Worm (Caenorhabditis elegans): ENCODE data around the gene lon-3.

lon-3 gene

DNA sequence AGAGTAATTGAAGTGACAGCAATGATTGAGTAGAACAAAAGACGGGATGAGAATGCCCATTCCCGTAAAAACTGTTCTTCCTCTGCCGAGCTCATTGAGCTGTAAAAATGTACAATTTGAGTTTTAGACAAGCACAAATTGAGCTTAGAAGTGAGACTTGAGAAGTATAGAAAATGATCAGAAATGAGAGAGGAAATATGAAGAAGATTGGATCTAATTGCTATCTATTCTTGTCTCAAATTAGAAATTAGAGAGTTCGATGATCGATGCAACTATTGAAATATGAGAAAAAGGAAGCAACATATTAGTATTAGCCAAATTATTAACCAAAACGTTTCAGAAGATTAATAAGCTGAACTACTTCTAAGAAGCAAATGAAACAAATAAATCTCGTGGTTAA, 28.3 kb downstream of the lon-3 start, which contains the start of gene ZK863.1:
ZK863.1 (minus strand) TSS at position 101 of the 400 bp plus-strand sequence.
- TF ChIP-seq hlh-1 (tag; optimal IDR thresholded peaks at IDR 0.05) (no peak), drap-1 (GFP tag; optimal IDR thresholded peaks at IDR 0.05) (no peak), unc-62 (GFP tag; optimal IDR thresholded peaks at IDR 0.05) (no peak), cnd-1 (tag; optimal IDR thresholded peaks at IDR 0.05) (no peak), nhr-76 (tag; optimal IDR thresholded peaks at IDR 0.05) (no peak), mab-5 (tag; optimal IDR thresholded peaks at IDR 0.05) (no peak), zip-8 (tag; optimal IDR thresholded peaks at IDR 0.05) (no peak), nhr-28 (tag; optimal IDR thresholded peaks at IDR 0.05) (no peak), ces-1 (GFP tag; optimal IDR thresholded peaks at IDR 0.05) (no peak), ham-2 (GFP tag; optimal IDR thresholded peaks at IDR 0.05) (no peak), M03D4.4 (tag; optimal IDR thresholded peaks at IDR 0.05) (no peak), nhr-12 (tag; optimal IDR thresholded peaks at IDR 0.05) (no peak), nhr-2 (tag; optimal IDR thresholded peaks at IDR 0.05) (no peak), sptf-1 (tag; optimal IDR thresholded peaks at IDR 0.05) (no peak), blmp-1 (tag; optimal IDR thresholded peaks at IDR 0.05) (no peak), pha-4 (tag; optimal IDR thresholded peaks at IDR 0.05) (no peak), flh-1 (GFP tag; optimal IDR thresholded peaks at IDR 0.05) (no peak), unc-120 (tag; optimal IDR thresholded peaks at IDR 0.05; ENCODE audit: poor library complexity, severe bottlenecking) (no peak), ceh-83 (GFP tag; optimal IDR thresholded peaks at IDR 0.05) (no peak), sem-2 (GFP tag; optimal IDR thresholded peaks at IDR 0.05) (no peak)

DNA sequence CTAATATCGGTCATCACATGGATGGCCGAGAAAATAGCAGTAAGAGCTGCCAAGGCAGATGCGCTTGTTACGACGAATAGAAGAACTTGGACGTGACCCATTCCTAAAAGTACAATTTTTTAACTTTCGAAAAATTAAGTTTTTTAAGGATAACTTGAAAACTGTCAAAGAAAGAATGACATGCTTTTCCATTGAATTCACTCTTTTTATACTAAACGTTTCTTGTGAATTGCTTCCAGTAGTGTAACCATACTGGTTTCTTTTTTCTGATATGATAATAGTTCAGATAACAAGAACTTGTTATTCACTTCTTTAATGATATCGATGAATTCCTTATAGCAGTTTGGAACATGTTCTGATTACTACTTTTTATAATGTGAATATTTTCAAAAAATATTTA, 30.8 kb downstream of the lon-3 start, which contains the start of gene col-37:
col-37 (minus strand) TSS at position 101 of the 400 bp plus-strand sequence.
- TF ChIP-seq unc-62 (GFP tag; optimal IDR thresholded peaks at IDR 0.05) (no peak), nhr-2 (tag; optimal IDR thresholded peaks at IDR 0.05) (no peak), sptf-1 (tag; optimal IDR thresholded peaks at IDR 0.05) (no peak), blmp-1 (tag; optimal IDR thresholded peaks at IDR 0.05) (no peak), ceh-43 (GFP tag; optimal IDR thresholded peaks at IDR 0.05) (no peak), drap-1 (GFP tag; optimal IDR thresholded peaks at IDR 0.05) (no peak), sem-2 (GFP tag; optimal IDR thresholded peaks at IDR 0.05) (no peak), ceh-83 (GFP tag; optimal IDR thresholded peaks at IDR 0.05) (no peak), mls-2 (tag; optimal IDR thresholded peaks at IDR 0.05) (no peak), elt-1 (tag; optimal IDR thresholded peaks at IDR 0.05; ENCODE audit: borderline replicate concordance, insufficient read depth) (no peak), M03D4.4 (tag; optimal IDR thresholded peaks at IDR 0.05) (no peak), bed-3 (GFP tag; optimal IDR thresholded peaks at IDR 0.05) (no peak), nhr-12 (tag; optimal IDR thresholded peaks at IDR 0.05) (no peak), nhr-237 (tag; optimal IDR thresholded peaks at IDR 0.05) (no peak), unc-39 (tag; optimal IDR thresholded peaks at IDR 0.05) (no peak), zip-8 (tag; optimal IDR thresholded peaks at IDR 0.05) (no peak)

DNA sequence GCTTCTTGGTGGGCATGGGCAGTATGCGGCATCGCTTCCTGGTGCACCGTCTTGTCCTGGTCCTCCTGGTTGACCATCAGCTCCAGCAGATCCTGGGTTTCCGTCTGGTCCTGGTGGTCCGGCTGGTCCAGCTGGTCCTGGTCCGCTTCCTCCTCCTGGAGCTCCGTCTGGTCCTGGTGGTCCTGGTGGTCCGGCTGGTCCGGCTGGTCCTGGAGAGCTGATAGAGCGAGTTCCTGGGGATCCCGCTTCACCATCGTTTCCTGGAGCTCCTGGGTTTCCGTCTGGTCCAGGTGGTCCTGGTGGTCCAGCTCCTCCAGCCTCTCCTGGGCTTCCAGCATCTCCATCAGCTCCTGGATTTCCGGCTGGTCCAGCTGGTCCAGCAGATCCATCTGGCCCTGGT, 31.4 kb downstream of the lon-3 start:
- TF ChIP-seq zip-8 (tag; optimal IDR thresholded peaks at IDR 0.05) (no peak), M03D4.4 (tag; optimal IDR thresholded peaks at IDR 0.05) (no peak), sem-2 (GFP tag; optimal IDR thresholded peaks at IDR 0.05) (no peak), mls-2 (tag; optimal IDR thresholded peaks at IDR 0.05) (no peak)

DNA sequence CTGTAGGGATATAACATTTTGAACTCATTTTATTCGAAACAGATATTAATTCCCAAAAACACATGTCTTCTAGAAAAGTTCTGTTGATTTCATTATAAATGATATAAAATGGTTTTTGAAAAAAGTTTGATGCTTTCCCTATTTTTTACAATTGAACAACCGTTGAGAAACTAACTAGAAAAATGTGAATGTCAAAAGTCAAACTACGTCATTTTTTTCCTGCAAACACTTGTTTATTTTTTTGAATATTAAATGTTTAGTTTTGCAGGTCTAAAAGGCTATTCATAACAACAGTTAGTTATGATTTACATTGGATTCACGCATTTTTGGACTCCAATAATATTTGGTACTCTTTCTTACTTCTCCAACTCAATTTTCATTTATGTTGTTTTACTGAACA, 35.5 kb downstream of the lon-3 start, which contains the start of gene srj-4:
srj-4 (plus strand) TSS at position 301 of the 400 bp plus-strand sequence.
- TF ChIP-seq pha-4 (tag; optimal IDR thresholded peaks at IDR 0.05) = no peak

DNA sequence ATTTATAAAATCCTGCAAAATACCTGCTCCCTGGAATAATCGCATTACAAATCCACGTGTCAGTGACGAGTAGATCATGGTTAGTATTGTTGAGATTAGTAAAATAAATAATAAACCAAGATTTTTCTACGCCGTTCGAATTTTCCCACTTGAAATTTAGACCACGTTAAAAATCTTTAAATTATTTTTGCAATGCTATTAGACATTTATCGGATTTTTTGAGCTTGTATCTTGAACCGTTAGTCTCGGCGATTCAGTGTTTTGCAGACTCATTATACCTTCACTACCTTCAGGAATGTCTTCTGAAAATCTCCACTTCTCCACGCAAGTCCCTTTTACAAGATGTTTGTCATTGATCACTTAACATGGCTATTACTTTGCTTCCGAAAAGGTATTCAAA, 36.2 kb downstream of the lon-3 start, which contains the start of gene C27A7.5:
C27A7.5 (minus strand) TSS at position 101 of the 400 bp plus-strand sequence.
- TF ChIP-seq flh-1 (GFP tag; optimal IDR thresholded peaks at IDR 0.05) (no peak), zip-8 (tag; optimal IDR thresholded peaks at IDR 0.05) (no peak), blmp-1 (tag; optimal IDR thresholded peaks at IDR 0.05) (no peak), sptf-1 (tag; optimal IDR thresholded peaks at IDR 0.05) (no peak), lin-13 (tag; optimal IDR thresholded peaks at IDR 0.05) (no peak), ceh-43 (GFP tag; optimal IDR thresholded peaks at IDR 0.05) (no peak), bed-3 (GFP tag; optimal IDR thresholded peaks at IDR 0.05) (no peak)

DNA sequence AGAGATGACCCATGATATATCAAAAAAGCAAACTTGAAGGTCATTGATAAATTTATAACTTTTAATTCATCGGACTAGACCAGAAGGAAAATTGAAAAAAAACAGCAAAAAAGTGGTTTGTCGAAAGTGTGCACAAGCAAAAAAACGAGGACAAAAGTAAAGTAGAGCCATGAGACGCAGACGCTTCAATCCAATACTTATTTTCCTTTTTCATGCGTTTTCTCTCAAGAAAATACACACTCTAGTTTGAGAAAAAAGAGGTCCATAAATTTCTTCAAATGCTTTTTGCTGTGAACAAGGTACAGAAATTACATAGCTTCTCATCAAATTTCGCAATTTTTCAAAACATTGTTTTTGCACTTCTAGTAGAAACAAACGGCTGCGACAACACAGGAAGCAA, 37.3 kb downstream of the lon-3 start:
- TF ChIP-seq mls-2 (tag; optimal IDR thresholded peaks at IDR 0.05) = no peak
- TF ChIP-seq elt-3 (tag; optimal IDR thresholded peaks at IDR 0.05) = no peak
- no peak for TF ChIP-seq unc-39 (tag; optimal IDR thresholded peaks at IDR 0.05)
- no peak for TF ChIP-seq cnd-1 (tag; optimal IDR thresholded peaks at IDR 0.05)
- TF ChIP-seq blmp-1 (tag; optimal IDR thresholded peaks at IDR 0.05) = no peak
- TF ChIP-seq unc-120 (tag; optimal IDR thresholded peaks at IDR 0.05; ENCODE audit: poor library complexity, severe bottlenecking) = no peak
- no peak for TF ChIP-seq nhr-12 (tag; optimal IDR thresholded peaks at IDR 0.05)
- no peak for TF ChIP-seq elt-1 (tag; optimal IDR thresholded peaks at IDR 0.05; ENCODE audit: borderline replicate concordance, insufficient read depth)
- no peak for TF ChIP-seq hlh-1 (tag; optimal IDR thresholded peaks at IDR 0.05)
- TF ChIP-seq ceh-43 (GFP tag; optimal IDR thresholded peaks at IDR 0.05) = no peak

Measured in whole organism, mixed stage, embryonic.